Worm (Caenorhabditis elegans) whole organism, L4/young adult: ENCODE data around the gene nspc-16.

ENCODE experiments used
- W03F9.2 ChIP-seq: fragments of 150-350 bp; optimal IDR thresholded peaks from 2 replicates; lab custom pipeline; 2014; ENCODE audit warnings: missing biosample characterization, missing genetic modification characterization
- dao-5 ChIP-seq: sonication (generic microtip); optimal IDR thresholded peaks from 2 replicates; lab custom pipeline; 2016; ENCODE audit warnings: missing genotype, missing genetic modification characterization, moderate library complexity, missing compliant biosample characterization
- him-1 ChIP-seq: sonication (generic microtip); optimal IDR thresholded peaks from 2 replicates; lab custom pipeline; 2016; ENCODE audit warnings: missing genotype, missing genetic modification reagents, missing genetic modification characterization, missing compliant biosample characterization

DNA sequence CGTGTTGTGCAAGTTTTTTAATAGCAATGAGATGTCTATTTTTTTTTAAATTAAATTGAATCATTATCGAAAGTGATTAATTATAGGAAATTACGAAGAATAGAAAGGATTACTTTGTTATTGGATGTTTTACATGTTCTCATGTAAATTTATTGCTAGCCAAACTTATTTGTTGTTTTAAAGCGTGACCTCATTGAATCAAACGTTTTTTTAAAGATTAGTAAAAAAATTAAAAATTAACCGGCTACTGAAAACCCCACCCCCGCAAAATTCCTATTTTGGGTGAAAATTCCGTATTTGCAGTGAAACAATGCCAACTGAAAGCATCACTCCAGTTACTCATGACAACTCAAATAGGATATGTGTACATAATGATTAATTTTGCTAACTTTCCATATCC, 38.5 kb upstream of the nspc-16 start, which contains the start of gene M163.8:
- TF ChIP-seq him-1 (tag; lab: Kevin White, UChicago), result no peak
- TF ChIP-seq dao-5 (tag; lab: Kevin White, UChicago), result no peak
- no peak for TF ChIP-seq W03F9.2 (tag; lab: Kevin White, UChicago)
